Fruit fly (Drosophila melanogaster) S2 (cell line): ENCODE results near the gene CG14892.

ENCODE experiments used
- CG8478 ChIP-seq: fragments of >200 bp; optimal IDR thresholded peaks from 2 replicates; lab custom pipeline; 2018
- CTCF ChIP-seq, 2 experiments: fragments of >200 bp; optimal IDR thresholded peaks; 2 replicates each; lab custom pipeline; 2018

The CG14892 gene

DNA sequence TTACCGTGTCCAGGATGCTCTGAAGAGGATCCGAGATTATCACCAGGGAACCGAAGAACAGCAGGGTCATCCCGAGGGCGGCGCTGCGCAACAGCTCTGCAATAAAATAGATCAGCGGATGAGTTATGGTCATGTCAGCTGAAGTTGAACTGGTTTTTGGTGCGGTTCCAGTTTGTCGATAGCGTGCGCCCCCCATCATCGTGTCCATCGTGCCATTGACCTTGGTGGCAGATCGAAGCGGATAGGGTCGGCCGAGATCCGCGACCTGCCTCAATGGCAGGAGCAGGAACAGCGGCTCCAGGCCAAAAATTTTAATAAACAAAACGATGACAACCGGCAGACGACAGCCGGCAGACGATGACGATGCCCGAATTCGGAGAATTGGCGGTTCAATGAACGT is 5.4 kb downstream of the CG14892 start:
- no peak for TF ChIP-seq CTCF (optimal IDR thresholded peaks at IDR 0.05; lab: Kevin White, UChicago)
- no peak for TF ChIP-seq CG8478 (lab: Kevin White, UChicago)

dm6 chr3R:16600735-16601134 is 6.5 kb downstream of the CG14892 start:
- TF ChIP-seq CTCF (optimal IDR thresholded peaks at IDR 0.05; lab: Kevin White, UChicago) (no peak), CG8478 (lab: Kevin White, UChicago) (no peak)

DNA sequence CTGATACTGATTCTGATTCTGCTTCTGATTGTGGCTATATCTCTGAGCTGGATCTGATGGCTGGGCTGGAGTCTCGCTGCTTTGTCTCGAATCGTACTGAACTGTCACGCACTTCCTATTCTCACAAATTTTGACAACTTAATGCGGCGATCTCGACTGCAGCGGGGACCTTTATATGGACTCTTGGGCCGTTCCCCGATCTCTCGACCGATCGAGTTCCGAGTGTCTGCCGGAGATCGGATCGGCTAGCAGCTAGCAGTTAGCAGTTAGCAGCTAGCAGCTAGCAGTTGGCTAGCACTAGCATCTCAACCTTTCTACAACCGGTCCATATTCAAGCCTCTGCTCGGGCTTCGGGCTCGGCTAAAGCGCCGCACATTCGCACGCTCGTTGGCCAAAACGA is 10.5 kb downstream of the CG14892 start, which contains the start of gene CG10345:
Gene CG10345 (minus strand): TSS at position 147 of the 400 bp plus-strand sequence.
- TF ChIP-seq CTCF (optimal IDR thresholded peaks at IDR 0.05; lab: Kevin White, UChicago) (no peak), CG8478 (lab: Kevin White, UChicago) (no peak)

DNA sequence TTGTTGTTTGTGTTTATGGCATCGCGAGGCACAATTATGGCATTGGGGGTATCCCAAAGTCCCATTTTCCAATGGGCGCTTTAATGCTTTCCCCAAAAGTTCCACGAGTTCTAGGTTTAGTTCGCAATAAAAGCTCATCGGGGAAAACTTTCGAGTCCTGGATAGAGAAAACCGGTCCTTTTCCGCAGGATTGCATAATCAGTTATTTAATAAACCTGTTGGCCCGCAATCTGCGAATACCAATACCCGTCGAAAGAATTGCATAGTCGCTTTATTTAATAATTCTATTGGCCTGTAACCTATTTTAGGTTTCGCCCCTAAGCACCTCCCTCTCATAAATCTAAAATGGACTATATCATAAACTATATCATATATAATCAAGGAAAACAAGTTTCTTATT is 11.7 kb downstream of the CG14892 start:
- no peak for TF ChIP-seq CTCF (optimal IDR thresholded peaks at IDR 0.05; lab: Kevin White, UChicago)
- TF ChIP-seq CG8478 (lab: Kevin White, UChicago): no peak

DNA sequence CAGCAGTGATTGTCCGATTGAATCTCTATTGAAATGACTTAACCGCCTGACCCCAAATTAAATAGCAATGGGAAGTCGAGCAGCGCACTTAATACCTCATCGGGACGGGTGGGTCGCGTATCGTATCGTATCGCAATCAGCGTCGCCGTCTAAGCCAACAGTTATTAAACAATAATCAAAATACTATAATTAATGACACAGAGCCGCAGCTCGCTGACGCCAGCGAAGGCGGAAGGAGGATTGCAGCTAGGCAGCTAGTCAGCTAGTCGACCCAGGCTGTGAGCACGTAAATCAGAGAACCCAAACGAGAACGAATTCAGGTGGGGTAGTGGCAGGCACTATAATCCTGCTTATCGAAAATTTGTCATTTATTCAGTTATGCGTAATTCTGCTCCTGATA is 14.7 kb downstream of the CG14892 start, which contains the start of gene NPF:
Gene NPF (plus strand): TSS at position 301 of the 400 bp plus-strand sequence.
- TF ChIP-seq CTCF (optimal IDR thresholded peaks at IDR 0.05; lab: Kevin White, UChicago) (no peak), CG8478 (lab: Kevin White, UChicago) (no peak)

DNA sequence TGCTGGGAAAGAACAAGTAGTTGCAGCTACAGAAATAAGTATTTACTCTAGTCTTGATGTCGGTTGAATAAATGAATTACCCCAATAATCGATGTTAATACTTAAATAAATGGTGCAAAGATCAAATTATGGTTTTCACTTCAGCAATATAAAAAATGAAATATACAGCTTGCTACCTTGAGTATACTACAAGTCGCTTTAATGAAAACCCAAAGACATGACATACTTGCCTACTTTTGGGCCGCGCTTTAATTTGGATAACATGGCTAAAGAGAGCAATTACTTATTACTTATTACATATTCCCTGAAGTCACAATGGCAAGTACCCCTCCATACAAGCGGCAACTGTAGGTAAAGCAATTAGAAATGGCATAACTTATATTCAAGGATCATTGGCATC is 17.0 kb downstream of the CG14892 start:
- no peak for TF ChIP-seq CG8478 (lab: Kevin White, UChicago)
- no peak for TF ChIP-seq CTCF (optimal IDR thresholded peaks at IDR 0.05; lab: Kevin White, UChicago)

DNA sequence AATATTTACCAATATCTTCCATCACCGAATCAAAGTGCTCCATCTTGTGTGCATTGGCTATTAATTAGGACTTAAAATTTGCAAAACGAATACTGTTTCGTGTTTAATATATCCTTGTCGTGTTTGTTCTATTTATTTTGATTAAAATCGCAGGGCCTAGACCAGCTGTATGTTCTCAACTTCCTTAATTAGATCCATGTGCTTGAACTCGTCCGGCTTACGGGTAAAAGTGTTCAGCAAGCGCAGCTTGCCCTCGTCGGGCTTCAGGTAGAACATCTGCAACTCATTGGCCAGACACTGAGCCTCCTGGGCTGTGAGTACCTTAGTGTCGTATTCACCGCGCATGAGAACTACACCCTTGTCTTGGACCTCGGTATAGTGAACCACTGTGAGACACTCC is 19.1 kb downstream of the CG14892 start, which contains the start of gene CG12783:
Gene CG12783 (minus strand): TSS at position 101 of the 400 bp plus-strand sequence.
- TF ChIP-seq CG8478 (lab: Kevin White, UChicago): no peak

- TF ChIP-seq CG8478 (lab: Kevin White, UChicago) (no peak), CTCF (optimal IDR thresholded peaks at IDR 0.05; lab: Kevin White, UChicago) (peak in 1 of 2 experiments; percentile 10)
Measured at dm6 chr3R:16614241-16614640, 20.0 kb downstream of the CG14892 start, which contains the start of gene CG10340. Gene CG10340 (minus strand): TSS chr3R:16614391.

DNA sequence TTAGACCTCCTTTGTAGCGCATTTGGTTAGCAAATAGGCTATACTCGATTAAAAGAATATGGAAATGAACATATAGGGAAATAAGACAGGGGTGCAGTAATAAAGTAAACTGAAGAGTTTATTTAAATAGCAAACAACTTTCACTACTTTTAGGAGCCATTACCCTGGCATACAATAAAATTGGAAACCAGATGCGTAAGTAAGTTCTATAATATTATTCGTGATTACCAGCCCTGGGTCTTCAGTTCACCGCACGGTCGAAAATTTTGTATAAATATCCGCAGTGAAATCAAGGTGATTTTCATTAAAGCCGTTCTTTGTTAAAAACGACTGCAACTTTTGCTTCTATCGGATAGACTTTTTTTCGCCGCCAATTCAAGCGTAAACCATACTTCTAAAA is 20.8 kb downstream of the CG14892 start, which contains the start of gene CG17562:
Gene CG17562 (plus strand): TSS at position 301 of the 400 bp plus-strand sequence.
- TF ChIP-seq CTCF (optimal IDR thresholded peaks at IDR 0.05; lab: Kevin White, UChicago) (no peak), CG8478 (lab: Kevin White, UChicago) (no peak)

dm6 chr3R:16617650-16618049 is 23.4 kb downstream of the CG14892 start, which contains the start of gene CG17560:
Gene CG17560 (plus strand): TSS chr3R:16617950.
- TF ChIP-seq CTCF (optimal IDR thresholded peaks at IDR 0.05; lab: Kevin White, UChicago) (no peak), CG8478 (lab: Kevin White, UChicago) (no peak)

dm6 chr3R:16620478-16620877 is 26.3 kb downstream of the CG14892 start, which contains the start of gene CG14893:
Gene CG14893 (plus strand): TSS chr3R:16620778.
- TF ChIP-seq CG8478 (lab: Kevin White, UChicago) (no peak), CTCF (optimal IDR thresholded peaks at IDR 0.05; lab: Kevin White, UChicago) (no peak)

- TF ChIP-seq CG8478 (lab: Kevin White, UChicago): no peak
- no peak for TF ChIP-seq CTCF (optimal IDR thresholded peaks at IDR 0.05; lab: Kevin White, UChicago)
Measured at dm6 chr3R:16624371-16624749, 30.1 kb downstream of the CG14892 start, which contains the start of gene Ccdc114. Gene Ccdc114 (minus strand): TSS chr3R:16624717.

- TF ChIP-seq CTCF (optimal IDR thresholded peaks at IDR 0.05; lab: Kevin White, UChicago) (peak; percentile 45 to 66), CG8478 (lab: Kevin White, UChicago) (no peak)
Measured at dm6 chr3R:16624750-16625549, 30.7 kb downstream of the CG14892 start, which contains the start of gene Fas1. Gene Fas1 (plus strand): TSS chr3R:16625238.

dm6 chr3R:16625844-16626430 is 31.7 kb downstream of the CG14892 start:
- TF ChIP-seq CTCF (optimal IDR thresholded peaks at IDR 0.05; lab: Kevin White, UChicago) (no peak), CG8478 (lab: Kevin White, UChicago) (no peak)

DNA sequence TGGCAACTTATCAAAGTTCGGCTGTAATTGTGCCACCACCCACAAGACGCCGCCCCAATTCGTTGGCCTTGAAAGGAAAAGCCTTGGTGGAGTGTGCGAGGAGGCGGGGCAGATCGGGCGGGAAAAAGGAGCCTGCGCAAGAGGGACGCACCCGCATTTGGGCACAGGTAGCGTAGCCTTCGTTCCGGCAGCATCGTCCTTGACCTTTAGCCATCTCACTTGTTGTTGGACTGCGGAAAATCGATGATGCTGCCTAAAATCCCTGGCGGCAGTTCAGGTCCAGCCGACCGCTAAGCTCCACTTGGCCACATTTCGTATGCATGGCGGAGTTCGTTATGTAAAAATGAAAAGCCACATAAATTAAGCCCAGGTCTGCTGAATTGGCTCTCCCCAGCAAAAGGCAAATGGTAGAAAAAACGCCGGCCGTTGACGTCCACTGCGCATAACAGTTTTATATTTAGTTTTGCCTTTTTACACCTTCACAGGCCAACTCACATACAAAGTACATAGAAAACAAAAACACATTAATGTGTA is 32.8 kb downstream of the CG14892 start:
- no peak for TF ChIP-seq CTCF (optimal IDR thresholded peaks at IDR 0.05; lab: Kevin White, UChicago)
- TF ChIP-seq CG8478 (lab: Kevin White, UChicago): no peak
